Fruit fly (Drosophila melanogaster): ENCODE measurements around the gene CG13046.

DNA sequence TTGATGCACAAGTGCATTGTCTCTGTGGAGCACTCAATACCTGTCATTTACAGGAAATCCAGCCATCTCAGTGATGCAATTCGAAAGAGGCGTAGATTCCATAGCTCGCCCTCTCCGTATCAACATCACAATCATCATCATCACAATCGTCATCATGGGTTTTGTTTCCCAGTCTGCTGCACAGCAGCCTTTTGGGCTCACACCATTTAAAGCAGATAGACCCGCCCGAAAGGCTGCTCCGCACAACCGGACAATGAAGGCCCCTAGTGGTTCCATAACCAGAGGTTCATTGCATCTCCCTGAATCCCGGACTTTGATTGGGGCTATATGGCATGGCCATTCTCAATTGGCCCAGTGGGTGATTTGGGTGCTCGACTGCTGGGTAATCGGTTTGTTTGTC is 46.7 kb upstream of the CG13046 start:
- no peak for TF ChIP-seq kay (GFP tag; ENCODE audit: borderline replicate concordance)
- no peak for TF ChIP-seq CG7045 (GFP tag; optimal IDR thresholded peaks at IDR 0.05)
- TF ChIP-seq cic (GFP tag; optimal IDR thresholded peaks at IDR 0.05), result no peak

Data from whole organism, adult.